Worm (Caenorhabditis elegans): ENCODE measurements around the gene Y39A1A.3.

Gene Y39A1A.3

ce11 chrIII:10634034-10634433 is 37.7 kb upstream of the Y39A1A.3 start (continued):
- TF ChIP-seq pqm-1 (tag; optimal IDR thresholded peaks at IDR 0.05) (peak; percentile 7), lsy-2 (tag; optimal IDR thresholded peaks at IDR 0.05) (peak; percentile 84 to 85), C04F5.9 (tag; optimal IDR thresholded peaks at IDR 0.05) (peak; percentile 54), xbp-1 (tag; optimal IDR thresholded peaks at IDR 0.05) (peak; percentile 86), sox-4 (tag; optimal IDR thresholded peaks at IDR 0.05) (peak; percentile 57), unc-30 (tag; optimal IDR thresholded peaks at IDR 0.05) (peak; percentile 36), egl-27 (tag; optimal IDR thresholded peaks at IDR 0.05) (peak; percentile 60 to 75), mdl-1 (tag; optimal IDR thresholded peaks at IDR 0.05) (peak in 1 of 2 experiments; percentile 80), ceh-8 (GFP tag; optimal IDR thresholded peaks at IDR 0.05) (peak; percentile 98), hlh-4 (tag; optimal IDR thresholded peaks at IDR 0.05) (peak; percentile 49), pax-3 (tag; optimal IDR thresholded peaks at IDR 0.05) (peak; percentile 68), swsn-7 (tag; optimal IDR thresholded peaks at IDR 0.05) (peak; percentile 92), unc-62 (GFP tag; optimal IDR thresholded peaks at IDR 0.05) (no peak), lir-3 (tag; optimal IDR thresholded peaks at IDR 0.05; ENCODE audit: poor library complexity) (no peak), F16B12.6 (tag; optimal IDR thresholded peaks at IDR 0.05) (peak; percentile 64), nhr-71 (tag; optimal IDR thresholded peaks at IDR 0.05) (peak; percentile 94), C34B4.2 (tag; optimal IDR thresholded peaks at IDR 0.05) (no peak), nhr-12 (tag; optimal IDR thresholded peaks at IDR 0.05) (no peak), efl-1 (optimal IDR thresholded peaks at IDR 0.05) (peak; percentile 75 to 82), efl-1 (GFP tag; optimal IDR thresholded peaks at IDR 0.05 in 1 of 2) (peak in 1 of 2 experiments; percentile 61), aly-2 (tag; optimal IDR thresholded peaks at IDR 0.05) (no peak), vab-15 (tag; optimal IDR thresholded peaks at IDR 0.05) (no peak), tlp-1 (tag; optimal IDR thresholded peaks at IDR 0.05) (no peak), dsc-1 (tag; optimal IDR thresholded peaks at IDR 0.05) (peak; percentile 79), lin-15B (tag; optimal IDR thresholded peaks at IDR 0.05) (peak; percentile 27), unc-98 (GFP tag; IDR thresholded peaks at IDR 0.05) (peak; percentile 59), lin-14 (GFP tag; optimal IDR thresholded peaks at IDR 0.05) (peak; percentile 98), C16A3.4 (tag; optimal IDR thresholded peaks at IDR 0.05) (peak; percentile 78), jun-1 (tag; optimal IDR thresholded peaks at IDR 0.05) (peak; percentile 87), blmp-1 (tag; optimal IDR thresholded peaks at IDR 0.05) (peak; percentile 59), ceh-82 (tag; optimal IDR thresholded peaks at IDR 0.05) (peak; percentile 64 to 97 (median 89)), tbx-2 (tag; optimal IDR thresholded peaks at IDR 0.05) (peak; percentile 91), fos-1 (tag; optimal IDR thresholded peaks at IDR 0.05) (peak; percentile 46), ceh-90 (tag; optimal IDR thresholded peaks at IDR 0.05) (no peak), fkh-4 (tag; optimal IDR thresholded peaks at IDR 0.05; ENCODE audit: borderline replicate concordance) (no peak), unc-130 (tag; optimal IDR thresholded peaks at IDR 0.05) (no peak), nhr-20 (tag; optimal IDR thresholded peaks at IDR 0.05) (peak; percentile 87), nhr-19 (GFP tag; conservative IDR thresholded peaks at IDR 0.05) (peak; percentile 83), fkh-8 (tag; optimal IDR thresholded peaks at IDR 0.05) (peak; percentile 96), sup-37 (GFP tag; optimal IDR thresholded peaks at IDR 0.05) (peak; percentile 51), elt-2 (tag; optimal IDR thresholded peaks at IDR 0.05) (peak; percentile 67), nhr-84 (tag; optimal IDR thresholded peaks at IDR 0.05) (no peak), snpc-4 (tag; optimal IDR thresholded peaks at IDR 0.05) (peak; percentile 77), zag-1 (tag; optimal IDR thresholded peaks at IDR 0.05) (no peak), ets-5 (GFP tag; IDR thresholded peaks at IDR 0.05) (no peak), mef-2 (tag; optimal IDR thresholded peaks at IDR 0.05) (peak; percentile 85), skn-1 (tag; optimal IDR thresholded peaks at IDR 0.05) (peak; percentile 67), rnt-1 (tag; optimal IDR thresholded peaks at IDR 0.05) (peak; percentile 88), fkh-10 (GFP tag; optimal IDR thresholded peaks at IDR 0.05) (peak; percentile 75), lin-35 (GFP tag; optimal IDR thresholded peaks at IDR 0.05) (peak; percentile 68 to 71), ama-1 (optimal IDR thresholded peaks at IDR 0.05) (no peak), ceh-88 (GFP tag; IDR thresholded peaks at IDR 0.05) (peak; percentile 52; the same call in 1 of the 2 replicates), mep-1 (tag; optimal IDR thresholded peaks at IDR 0.05) (peak; percentile 58), efl-3 (GFP tag; optimal IDR thresholded peaks at IDR 0.05) (no peak), nhr-77 (tag; optimal IDR thresholded peaks at IDR 0.05) (peak; percentile 74)

Data from whole organism, L1 larva.